Fruit fly (Drosophila melanogaster): Measurements from ENCODE around the gene Sac1.
A peak's percentile ranks its signal among the peaks of the same experiment; 100 is the strongest.

Sac1 gene

dm6 chr3L:1247627-1248295, at the start of gene Sac1, which contains the start of gene Psf1 (continued):
- TF ChIP-seq CG1832 (GFP tag; optimal IDR thresholded peaks at IDR 0.05) (no peak), CG17359 (tag; optimal IDR thresholded peaks at IDR 0.05) (no peak), dpn (GFP tag; optimal IDR thresholded peaks at IDR 0.05) (peak; percentile 37 to 59), Oaz (GFP tag; IDR thresholded peaks at IDR 0.05) (no peak), CG11247 (GFP tag; IDR thresholded peaks at IDR 0.05) (no peak; the same call in 1 of the 2 replicates), Hr3 (GFP tag; optimal IDR thresholded peaks at IDR 0.05) (peak; percentile 21), CG32772 (GFP tag; IDR thresholded peaks at IDR 0.05) (no peak), CG16779 (GFP tag; IDR thresholded peaks at IDR 0.05) (no peak), lab (GFP tag; optimal IDR thresholded peaks at IDR 0.05) (peak; percentile 49), Vsx1 (GFP tag; optimal IDR thresholded peaks at IDR 0.05) (no peak), CG14860 (GFP tag; IDR thresholded peaks at IDR 0.05; ENCODE audit: partially characterized antibody) (peak; percentile 80), CG13775 (GFP tag; optimal IDR thresholded peaks at IDR 0.05) (peak; percentile 50), CG6765 (GFP tag; optimal IDR thresholded peaks at IDR 0.05) (no peak), chm (GFP tag; IDR thresholded peaks at IDR 0.05) (no peak), Hr78 (GFP tag; optimal IDR thresholded peaks at IDR 0.05) (no peak), Doc2 (GFP tag; IDR thresholded peaks at IDR 0.05) (no peak), NFAT (GFP tag; IDR thresholded peaks at IDR 0.05) (peak; percentile 43; the same call in 1 of the 2 replicates), Myb (GFP tag; optimal IDR thresholded peaks at IDR 0.05) (peak; percentile 35), CG3847 (GFP tag; IDR thresholded peaks at IDR 0.05) (peak; percentile 55), CG7556 (GFP tag; optimal IDR thresholded peaks at IDR 0.05) (no peak), CTCF (GFP tag; optimal IDR thresholded peaks at IDR 0.05) (no peak), CG7745 (tag; optimal IDR thresholded peaks at IDR 0.05) (no peak), Mad (GFP tag; optimal IDR thresholded peaks at IDR 0.05) (peak; percentile 17), ro (GFP tag; IDR thresholded peaks at IDR 0.05) (no peak), HLHmδ (GFP tag; optimal IDR thresholded peaks at IDR 0.05) (no peak), amos (GFP tag; IDR thresholded peaks at IDR 0.05; ENCODE audit: partially characterized antibody) (peak; percentile 83), Sry-δ (GFP tag; optimal IDR thresholded peaks at IDR 0.05) (peak; percentile 98), ems (GFP tag; optimal IDR thresholded peaks at IDR 0.05) (no peak), CG17328 (GFP tag; IDR thresholded peaks at IDR 0.05) (no peak), eve (GFP tag; optimal IDR thresholded peaks at IDR 0.05) (no peak), CG42726 (GFP tag; IDR thresholded peaks at IDR 0.05; ENCODE audit: partially characterized antibody) (peak; percentile 57; the same call in 1 of the 2 replicates), sim (GFP tag; IDR thresholded peaks at IDR 0.05) (no peak), CG3163 (GFP tag; optimal IDR thresholded peaks at IDR 0.05) (peak; percentile 32), CG15479 (GFP tag; optimal IDR thresholded peaks at IDR 0.05) (no peak), jing (GFP tag; optimal IDR thresholded peaks at IDR 0.05) (no peak), Side (GFP tag; optimal IDR thresholded peaks at IDR 0.05) (no peak), NC2α (GFP tag; optimal IDR thresholded peaks at IDR 0.05) (no peak), Dek (tag; optimal IDR thresholded peaks at IDR 0.05) (peak; percentile 10), nau (GFP tag; optimal IDR thresholded peaks at IDR 0.05) (no peak), sug (tag; optimal IDR thresholded peaks at IDR 0.05) (peak; percentile 65), CG3065 (GFP tag; optimal IDR thresholded peaks at IDR 0.05) (peak; percentile 41), kay (GFP tag; optimal IDR thresholded peaks at IDR 0.05) (no peak), Eip74EF (GFP tag; optimal IDR thresholded peaks at IDR 0.05) (no peak), lbe (GFP tag; optimal IDR thresholded peaks at IDR 0.05) (no peak), trem (tag; optimal IDR thresholded peaks at IDR 0.05) (peak; percentile 73), cg (GFP tag; optimal IDR thresholded peaks at IDR 0.05) (no peak), Ptx1 (GFP tag; IDR thresholded peaks at IDR 0.05) (peak; percentile 61), zen (tag; optimal IDR thresholded peaks at IDR 0.05) (peak; percentile 22), D19A (tag; optimal IDR thresholded peaks at IDR 0.05) (no peak), CG1233 (GFP tag; optimal IDR thresholded peaks at IDR 0.05) (no peak)

Measured in whole organism, embryonic.